Worm (Caenorhabditis elegans) whole organism, young adult: Measurements from ENCODE around the gene Y17D7B.10.

Experiments used
- B0035.1 ChIP-seq: sonication (generic microtip); optimal IDR thresholded peaks from 2 replicates; lab custom pipeline; 2016; ENCODE audit warnings: missing genetic modification characterization, mild to moderate bottlenecking, missing compliant biosample characterization, missing genotype, missing genetic modification reagents
- F49E8.2 ChIP-seq: sonication (generic microtip); optimal IDR thresholded peaks from 3 replicates; lab custom pipeline; 2017; ENCODE audit warnings: missing genetic modification characterization, mild to moderate bottlenecking, missing compliant biosample characterization, antibody characterized with exemption, moderate library complexity; ENCODE audit not compliant: insufficient read depth
- akir-1 ChIP-seq: fragments of 200-800 bp; sonication (Bioruptor generic); optimal IDR thresholded peaks from 2 replicates; lab custom pipeline; 2018; ENCODE audit warnings: mild to moderate bottlenecking, missing genetic modification characterization, moderate library complexity, missing compliant biosample characterization
- ama-1 ChIP-seq, 3 experiments: fragments of 150-350 bp in 1 of 3; sonication (generic microtip) in 2 of 3; optimal IDR thresholded peaks; 2 replicates each; lab custom pipeline; 2014 to 2018; ENCODE audit warnings: missing biosample characterization in 2 of 3, missing genetic modification characterization in 2 of 3, missing genetic modification reagents in 2 of 3
- aptf-2 ChIP-seq: fragments of 200-800 bp; sonication (Bioruptor generic); conservative IDR thresholded peaks from 2 replicates; pipeline ENCODE4 v1.3.6; 2022; ENCODE audit warnings: missing genetic modification reagents, missing genetic modification characterization, missing compliant biosample characterization
- efl-1 ChIP-seq: fragments of 150-350 bp; optimal IDR thresholded peaks from 2 replicates; lab custom pipeline; 2014; ENCODE audit warnings: missing biosample characterization, missing genetic modification reagents, missing genetic modification characterization
- hlh-12 ChIP-seq: sonication (generic microtip); optimal IDR thresholded peaks from 2 replicates; lab custom pipeline; 2016; ENCODE audit warnings: missing genetic modification characterization, missing compliant biosample characterization
- sptf-2 ChIP-seq: fragments of 200-800 bp; sonication (Bioruptor generic); optimal IDR thresholded peaks from 2 replicates; lab custom pipeline; 2018; ENCODE audit warnings: mild to moderate bottlenecking, missing genetic modification characterization, missing compliant biosample characterization
- tbx-9 ChIP-seq: sonication (generic microtip); optimal IDR thresholded peaks from 2 replicates; lab custom pipeline; 2016; ENCODE audit warnings: borderline replicate concordance, missing genetic modification characterization, inconsistent platforms, missing compliant biosample characterization
- unc-62 ChIP-seq: fragments of 150-350 bp; optimal IDR thresholded peaks from 2 replicates; lab custom pipeline; 2014; ENCODE audit warnings: missing biosample characterization, missing genetic modification reagents, missing genetic modification characterization

DNA sequence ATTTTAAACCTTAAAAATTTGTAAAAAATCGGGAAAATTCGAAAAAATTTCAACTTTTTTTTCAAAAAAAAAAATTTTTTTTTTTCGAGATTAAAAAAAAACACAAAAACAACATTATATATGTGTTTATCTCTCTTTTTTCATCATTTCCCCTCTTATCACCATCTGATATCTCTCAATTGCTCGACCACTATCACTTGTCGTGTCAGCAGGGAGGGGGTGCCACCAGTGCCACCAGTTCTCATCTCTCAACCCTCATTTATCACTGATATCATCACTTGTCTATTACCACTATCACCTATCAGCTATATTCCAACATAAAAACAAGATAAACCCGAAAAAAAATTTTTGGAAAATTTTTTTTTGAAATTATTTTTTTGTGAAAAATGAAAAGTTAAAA is 42.9 kb downstream of the Y17D7B.10 start:
- TF ChIP-seq akir-1 (GFP tag; lab: Kevin White, UChicago) (no peak), efl-1 (GFP tag; lab: Kevin White, UChicago) (no peak), ama-1 (optimal IDR thresholded peaks at IDR 0.05; lab: Kevin White, UChicago) (no peak), ama-1 (GFP tag; optimal IDR thresholded peaks at IDR 0.05; lab: Kevin White, UChicago) (no peak), hlh-12 (tag; lab: Kevin White, UChicago) (no peak), tbx-9 (tag; lab: Kevin White, UChicago) (no peak), unc-62 (no peak), B0035.1 (tag; lab: Kevin White, UChicago) (no peak), F49E8.2 (tag; lab: Kevin White, UChicago) (no peak), sptf-2 (no peak), aptf-2 (GFP tag; lab: Robert Waterston, UW) (no peak)
